Worm (Caenorhabditis elegans): ENCODE measurements around the gene Y73B3A.11.
"Not testable (repeated sequence)": the region's sequence is repeated elsewhere in the genome, so short reads cannot be mapped to it uniquely, and the experiment has no call there.

Y73B3A.11 gene

ce11 chrX:147824-148223 is at the start of gene Y73B3A.11:
TSS of gene Y73B3A.11 (plus strand) at chrX:148124.
- TF ChIP-seq nhr-11 (tag; optimal IDR thresholded peaks at IDR 0.05) (no peak), pqm-1 (tag; optimal IDR thresholded peaks at IDR 0.05) (no peak), sea-2 (GFP tag; optimal IDR thresholded peaks at IDR 0.05) (no peak), ceh-16 (tag; optimal IDR thresholded peaks at IDR 0.05) (no peak), lin-39 (tag; optimal IDR thresholded peaks at IDR 0.05) (no peak), unc-39 (tag; optimal IDR thresholded peaks at IDR 0.05) (no peak), unc-62 (GFP tag; optimal IDR thresholded peaks at IDR 0.05) (no peak), nhr-28 (tag; optimal IDR thresholded peaks at IDR 0.05) (no peak), ceh-9 (tag; optimal IDR thresholded peaks at IDR 0.05) (no peak), elt-3 (tag; optimal IDR thresholded peaks at IDR 0.05) (no peak), tbx-2 (tag; optimal IDR thresholded peaks at IDR 0.05) (no peak)

DNA sequence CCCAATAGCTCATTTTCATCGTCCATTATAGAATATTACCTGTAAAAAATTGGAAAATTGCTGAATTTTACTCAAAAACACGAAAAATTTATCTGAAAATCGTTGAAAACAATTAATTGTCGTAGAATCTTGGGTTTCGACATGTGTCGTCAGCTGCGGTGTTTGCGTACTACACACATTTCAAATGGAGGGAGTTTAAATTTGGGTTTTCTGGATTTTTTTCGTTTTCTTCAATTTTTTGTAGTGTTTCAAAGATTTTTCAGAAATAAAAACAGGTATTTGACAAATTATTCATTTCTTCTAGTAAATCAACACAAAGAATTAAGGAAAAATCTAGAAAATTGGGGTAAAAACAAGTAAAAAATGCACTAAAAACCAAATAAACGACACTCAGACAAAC is 43.2 kb upstream of the Y73B3A.11 start, which contains the start of gene Y73B3A.4:
Gene Y73B3A.4, minus strand, starts transcription at position 41 of the 400 bp plus-strand sequence.
- TF ChIP-seq eor-1, nhr-12, ztf-4 (tag; optimal IDR thresholded peaks at IDR 0.05): not testable (repeated sequence)

ce11 chrX:108929-109328 is 39.0 kb upstream of the Y73B3A.11 start, which contains the start of gene elk-2:
TSS of gene elk-2 (minus strand) at chrX:109029.
- not testable (repeated sequence) for TF ChIP-seq egl-5, R02D3.7, ZK546.5 (tag; optimal IDR thresholded peaks at IDR 0.05)

DNA sequence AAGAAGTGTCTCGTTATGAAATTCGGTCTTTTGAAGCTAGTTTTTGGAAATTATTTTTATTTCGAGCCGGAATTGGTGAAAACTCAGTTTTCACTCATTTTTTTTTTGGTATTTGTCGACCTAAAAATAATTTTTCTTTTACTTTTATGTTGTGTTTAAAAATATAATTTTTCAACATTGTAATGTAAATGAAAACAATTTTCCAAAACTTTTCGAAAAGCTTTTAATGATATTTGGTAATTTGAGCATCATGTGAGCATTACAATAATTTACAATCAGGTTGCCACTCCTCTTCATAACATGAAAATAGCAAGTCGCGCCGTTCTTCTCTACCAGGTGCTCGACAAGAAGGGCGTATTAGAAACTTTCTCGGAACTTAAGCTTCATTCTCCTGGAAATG is 33.5 kb upstream of the Y73B3A.11 start, which contains the start of gene fbxa-221:
Gene fbxa-221, plus strand, starts transcription at position 301 of the 400 bp plus-strand sequence.
- not testable (repeated sequence) for TF ChIP-seq ceh-9, elt-2, fkh-2 (tag; optimal IDR thresholded peaks at IDR 0.05)

DNA sequence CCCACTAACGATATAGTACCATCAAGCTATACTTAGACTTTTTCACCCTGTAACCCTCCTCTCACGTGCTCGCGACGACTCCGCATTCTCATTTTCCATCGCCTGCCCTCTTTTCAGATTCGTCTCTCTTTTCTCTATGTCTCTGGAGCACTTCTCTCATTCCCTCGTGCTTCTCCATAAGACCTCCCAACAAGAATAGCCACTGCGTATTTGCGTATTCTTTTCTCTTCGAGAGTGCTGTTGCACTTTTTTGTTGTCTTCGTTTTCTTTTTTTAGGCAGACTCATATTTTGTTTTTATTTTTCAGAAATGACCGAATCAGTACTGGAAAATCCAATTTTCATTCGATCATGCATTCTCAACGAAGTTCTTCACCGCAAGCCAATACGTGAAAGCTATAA is 30.8 kb upstream of the Y73B3A.11 start, which contains the start of gene fbxa-222:
Gene fbxa-222, plus strand, starts transcription at position 301 of the 400 bp plus-strand sequence.
- TF ChIP-seq nhr-23 (tag; optimal IDR thresholded peaks at IDR 0.05): no peak
- no peak for TF ChIP-seq elt-2 (tag; optimal IDR thresholded peaks at IDR 0.05)
- TF ChIP-seq skn-1 (tag; optimal IDR thresholded peaks at IDR 0.05): no peak
- no peak for TF ChIP-seq unc-39 (tag; optimal IDR thresholded peaks at IDR 0.05)
- TF ChIP-seq tbx-2 (tag; optimal IDR thresholded peaks at IDR 0.05): no peak
- no peak for TF ChIP-seq snpc-4 (tag; optimal IDR thresholded peaks at IDR 0.05)
- TF ChIP-seq R02D3.7 (tag; optimal IDR thresholded peaks at IDR 0.05): no peak
- TF ChIP-seq elt-3 (tag; optimal IDR thresholded peaks at IDR 0.05): no peak
- TF ChIP-seq egl-27 (tag; optimal IDR thresholded peaks at IDR 0.05): no peak
- no peak for TF ChIP-seq lin-39 (tag; optimal IDR thresholded peaks at IDR 0.05)
- no peak for TF ChIP-seq ztf-11 (tag; optimal IDR thresholded peaks at IDR 0.05)
- no peak for TF ChIP-seq ama-1 (optimal IDR thresholded peaks at IDR 0.05)
- TF ChIP-seq daf-12 (tag; optimal IDR thresholded peaks at IDR 0.05): no peak
- no peak for TF ChIP-seq egl-5 (tag; optimal IDR thresholded peaks at IDR 0.05)

DNA sequence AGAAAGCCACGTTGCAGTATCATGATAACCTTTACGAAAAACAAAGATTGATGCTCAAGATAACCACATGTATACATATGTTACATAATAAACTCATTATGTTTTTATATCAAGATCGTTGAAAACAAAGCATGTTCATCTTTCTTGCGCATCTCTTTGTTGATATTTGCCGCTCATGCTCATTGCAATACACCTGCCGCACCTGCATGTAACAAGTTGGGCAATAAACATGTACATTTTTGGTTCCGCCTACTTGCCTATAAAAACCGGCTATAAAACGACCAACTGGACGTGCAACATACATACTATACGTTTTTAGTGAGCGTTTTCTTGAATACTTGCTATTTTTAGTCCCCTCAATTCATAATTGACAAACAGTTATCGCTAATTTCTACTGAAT is 28.6 kb upstream of the Y73B3A.11 start, which contains the start of gene fbxa-16:
Gene fbxa-16, plus strand, starts transcription at position 301 of the 400 bp plus-strand sequence.
- not testable (repeated sequence) for TF ChIP-seq R02D3.7, ztf-4, egl-5 (tag; optimal IDR thresholded peaks at IDR 0.05)

DNA sequence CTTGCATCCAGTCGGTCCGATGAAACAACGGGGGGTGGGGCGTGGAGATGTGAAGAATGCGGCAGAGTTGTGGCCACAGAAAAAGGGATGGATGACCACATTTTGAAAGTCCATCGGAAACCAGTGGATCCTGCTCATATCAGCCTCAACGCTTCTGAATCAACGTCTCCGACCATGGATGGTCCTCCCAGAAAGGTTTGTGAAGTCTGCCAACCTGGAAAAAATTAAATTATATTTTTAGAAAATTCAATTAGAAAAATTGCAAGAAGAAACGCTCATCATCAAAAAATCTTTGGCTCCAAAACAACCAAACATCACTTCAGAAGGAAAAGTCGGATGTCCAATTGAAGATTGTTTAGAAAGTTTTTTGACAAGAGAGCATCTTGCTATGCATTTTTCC is 6.8 kb upstream of the Y73B3A.11 start, which contains the start of gene Y73B3A.8:
Gene Y73B3A.8, minus strand, starts transcription at position 101 of the 400 bp plus-strand sequence.
- no peak for TF ChIP-seq ceh-16 (tag; optimal IDR thresholded peaks at IDR 0.05)

ce11 chrX:146832-147231 is 1.1 kb upstream of the Y73B3A.11 start:
- TF ChIP-seq skn-1 (tag; optimal IDR thresholded peaks at IDR 0.05) (no peak), R02D3.7 (tag; optimal IDR thresholded peaks at IDR 0.05) (no peak), ceh-28 (tag; optimal IDR thresholded peaks at IDR 0.05) (no peak), nhr-67 (tag; optimal IDR thresholded peaks at IDR 0.05) (no peak), ceh-16 (tag; optimal IDR thresholded peaks at IDR 0.05) (no peak), snpc-4 (tag; optimal IDR thresholded peaks at IDR 0.05) (no peak), mdl-1 (tag; optimal IDR thresholded peaks at IDR 0.05) (no peak), mml-1 (tag; optimal IDR thresholded peaks at IDR 0.05) (no peak)

All from whole organism, L3 larva.